Worm (Caenorhabditis elegans) whole organism, L4 larva: ENCODE data around the gene srr-4.

Experiments
- F10B5.3 ChIP-seq: sonication (generic microtip); optimal IDR thresholded peaks from 2 replicates; lab custom pipeline; 2016; ENCODE audit warnings: mild to moderate bottlenecking, missing genetic modification characterization, missing compliant biosample characterization
- F37D6.2 ChIP-seq: sonication (generic microtip); optimal IDR thresholded peaks from 2 replicates; lab custom pipeline; 2016; ENCODE audit warnings: mild to moderate bottlenecking, missing genetic modification characterization, missing compliant biosample characterization
- R02D3.7 ChIP-seq: fragments of 150-350 bp; sonication (generic microtip); optimal IDR thresholded peaks from 3 replicates; lab custom pipeline; 2014; ENCODE audit warnings: missing biosample characterization, missing genetic modification characterization
- T26A8.4 ChIP-seq: fragments of 200-800 bp; sonication (Bioruptor generic); IDR thresholded peaks from 2 replicates; pipeline ENCODE4 v1.3.6; 2022; ENCODE audit warnings: missing genetic modification characterization, missing compliant biosample characterization
- Y105C5A.15 ChIP-seq: fragments of 200-800 bp; sonication (Bioruptor generic); IDR thresholded peaks from 2 replicates; pipeline ENCODE4 v1.3.6; 2022; ENCODE audit warnings: missing genetic modification characterization, missing compliant biosample characterization
- Y5F2A.4 ChIP-seq: fragments of 200-800 bp; sonication (Bioruptor generic); optimal IDR thresholded peaks from 2 replicates; lab custom pipeline; 2018; ENCODE audit warnings: mild to moderate bottlenecking, missing genetic modification characterization, missing compliant biosample characterization
- ZK337.2 ChIP-seq: fragments of 200-800 bp; sonication (Bioruptor generic); IDR thresholded peaks from 2 replicates; pipeline ENCODE4 v1.3.6; 2022; ENCODE audit warnings: missing genetic modification reagents, missing genetic modification characterization, missing compliant biosample characterization
- ZK546.5 ChIP-seq, 2 experiments: sonication (generic microtip); optimal IDR thresholded peaks; 2 replicates each; lab custom pipeline; 2017; ENCODE audit warnings: missing biosample characterization in 2 of 2, missing genetic modification characterization in 2 of 2
- aha-1 ChIP-seq: fragments of 150-350 bp; peaks from one replicate; lab custom pipeline; 2014; ENCODE audit warnings: missing biosample characterization, missing genetic modification characterization
- aly-2 ChIP-seq: sonication (generic microtip); optimal IDR thresholded peaks from 2 replicates; lab custom pipeline; 2018; ENCODE audit warnings: missing biosample characterization, missing genetic modification characterization
- ama-1 ChIP-seq: fragments of 150-350 bp; optimal IDR thresholded peaks from 2 replicates; lab custom pipeline; 2014; ENCODE audit warnings: inconsistent platforms, mixed read lengths
- attf-4 ChIP-seq: sonication (generic microtip); optimal IDR thresholded peaks from 3 replicates; lab custom pipeline; 2017; ENCODE audit warnings: missing biosample characterization, missing genetic modification characterization
- ceh-32 ChIP-seq: sonication (generic microtip); optimal IDR thresholded peaks from 2 replicates; lab custom pipeline; 2016; ENCODE audit warnings: mild to moderate bottlenecking, missing genetic modification characterization, missing compliant biosample characterization; ENCODE audit not compliant: poor library complexity
- cey-2 ChIP-seq: sonication (generic microtip); optimal IDR thresholded peaks from 3 replicates; lab custom pipeline; 2017; ENCODE audit warnings: missing genetic modification characterization, mild to moderate bottlenecking, missing compliant biosample characterization, antibody characterized with exemption, borderline replicate concordance; ENCODE audit not compliant: insufficient read depth
- ctbp-1 ChIP-seq: fragments of 200-800 bp; sonication (Bioruptor generic); IDR thresholded peaks from 2 replicates; pipeline ENCODE4 v1.3.6; 2022; ENCODE audit warnings: missing genetic modification reagents, missing genetic modification characterization, missing compliant biosample characterization
- daf-16 ChIP-seq, 3 experiments: sonication (generic microtip); optimal IDR thresholded peaks; 2 replicates each; lab custom pipeline; 2016 to 2017; ENCODE audit warnings: missing genetic modification characterization in 3 of 3, missing genetic modification reagents in 3 of 3, mild to moderate bottlenecking in 2 of 3, missing compliant biosample characterization in 2 of 3, missing biosample characterization in 1 of 3, moderate library complexity in 1 of 3
- daf-8 ChIP-seq: fragments of 200-800 bp; sonication (Bioruptor generic); IDR thresholded peaks from 2 replicates; pipeline ENCODE4 v1.3.6; 2022; ENCODE audit warnings: missing genetic modification characterization, missing compliant biosample characterization
- dmd-9 ChIP-seq: fragments of 200-800 bp; sonication (Bioruptor generic); IDR thresholded peaks from 2 replicates; pipeline ENCODE4 v1.3.6; 2022; ENCODE audit warnings: missing genetic modification reagents, missing genetic modification characterization, missing compliant biosample characterization
- dpl-1 ChIP-seq: fragments of 150-350 bp; optimal IDR thresholded peaks from 2 replicates; lab custom pipeline; 2014; ENCODE audit warnings: missing biosample characterization, missing genetic modification reagents, missing genetic modification characterization
- egl-43 ChIP-seq: fragments of 200-800 bp; sonication (Bioruptor generic); IDR thresholded peaks from 2 replicates; pipeline ENCODE4 v1.3.6; 2022; ENCODE audit warnings: missing genetic modification reagents, missing genetic modification characterization, missing compliant biosample characterization
- fos-1 ChIP-seq: fragments of 150-350 bp; optimal IDR thresholded peaks from 2 replicates; lab custom pipeline; 2014; ENCODE audit warnings: missing biosample characterization, missing genetic modification characterization
- gei-8 ChIP-seq: fragments of 200-800 bp; sonication (Bioruptor generic); optimal IDR thresholded peaks from 2 replicates; lab custom pipeline; 2018; ENCODE audit warnings: mild to moderate bottlenecking, missing genetic modification characterization, missing compliant biosample characterization
- hlh-11 ChIP-seq: fragments of 200-800 bp; sonication (Bioruptor generic); optimal IDR thresholded peaks from 2 replicates; lab custom pipeline; 2018; ENCODE audit warnings: mild to moderate bottlenecking, missing genetic modification characterization, missing compliant biosample characterization
- hlh-30 ChIP-seq: sonication (generic microtip); optimal IDR thresholded peaks from 2 replicates; lab custom pipeline; 2017; ENCODE audit warnings: antibody characterized with exemption, mild to moderate bottlenecking, missing genetic modification characterization, missing compliant biosample characterization; ENCODE audit not compliant: insufficient read depth
- hmg-1.1 ChIP-seq: fragments of 200-800 bp; sonication (Bioruptor generic); IDR thresholded peaks from 2 replicates; pipeline ENCODE4 v1.3.6; 2022; ENCODE audit warnings: missing genetic modification reagents, missing genetic modification characterization, missing compliant biosample characterization
- jun-1 ChIP-seq: fragments of 150-350 bp; optimal IDR thresholded peaks from 2 replicates; lab custom pipeline; 2014; ENCODE audit warnings: missing biosample characterization, missing genetic modification reagents, missing genetic modification characterization
- lim-7 ChIP-seq: fragments of 200-800 bp; sonication (Bioruptor generic); IDR thresholded peaks from 2 replicates; pipeline ENCODE4 v1.3.6; 2022; ENCODE audit warnings: missing genetic modification characterization, missing compliant biosample characterization
- lin-1 ChIP-seq: fragments of 200-800 bp; sonication (Bioruptor generic); IDR thresholded peaks from 2 replicates; pipeline ENCODE4 v1.3.6; 2022; ENCODE audit warnings: missing genetic modification reagents, missing genetic modification characterization, missing compliant biosample characterization
- madf-9 ChIP-seq: fragments of 200-800 bp; sonication (Bioruptor generic); conservative IDR thresholded peaks from 2 replicates; pipeline ENCODE4 v1.3.6; 2022; ENCODE audit warnings: missing genetic modification reagents, missing genetic modification characterization, missing compliant biosample characterization
- mes-2 ChIP-seq: sonication (generic microtip); optimal IDR thresholded peaks from 2 replicates; lab custom pipeline; 2016; ENCODE audit warnings: missing genotype, mild to moderate bottlenecking, missing genetic modification characterization, missing compliant biosample characterization; ENCODE audit not compliant: poor library complexity, severe bottlenecking
- nhr-111 ChIP-seq: fragments of 200-800 bp; sonication (Bioruptor generic); optimal IDR thresholded peaks from 2 replicates; lab custom pipeline; 2018; ENCODE audit warnings: mild to moderate bottlenecking, missing genetic modification characterization, missing compliant biosample characterization
- nhr-28 ChIP-seq: fragments of 150-350 bp; optimal IDR thresholded peaks from 2 replicates; lab custom pipeline; 2014; ENCODE audit warnings: missing biosample characterization, missing genetic modification characterization
- nhr-48 ChIP-seq: sonication (generic microtip); optimal IDR thresholded peaks from 2 replicates; lab custom pipeline; 2016; ENCODE audit warnings: mild to moderate bottlenecking, missing genetic modification characterization, missing compliant biosample characterization
- nhr-77 ChIP-seq: fragments of 150-350 bp; optimal IDR thresholded peaks from 2 replicates; lab custom pipeline; 2014; ENCODE audit warnings: missing biosample characterization, missing genetic modification characterization
- pha-4 ChIP-seq, 2 experiments: fragments of 150-350 bp in 1 of 2; fragments of 200-800 bp in 1 of 2; sonication (Bioruptor generic) in 1 of 2; IDR thresholded peaks in 1 of 2; optimal IDR thresholded peaks in 1 of 2; 2 replicates each; pipeline versions ENCODE4 v1.3.6 to Lab custom; 2014 to 2022; ENCODE audit warnings: missing genetic modification characterization in 2 of 2, missing genetic modification reagents in 2 of 2, missing biosample characterization in 1 of 2, missing compliant biosample characterization in 1 of 2
- php-3 ChIP-seq: fragments of 200-800 bp; sonication (Bioruptor generic); IDR thresholded peaks from 2 replicates; pipeline ENCODE4 v1.3.6; 2022; ENCODE audit warnings: missing genetic modification reagents, missing genetic modification characterization, missing compliant biosample characterization
- pqm-1 ChIP-seq: sonication (generic microtip); optimal IDR thresholded peaks from 2 replicates; lab custom pipeline; 2017; ENCODE audit warnings: missing biosample characterization, missing genetic modification characterization
- rbr-2 ChIP-seq: sonication (generic microtip); optimal IDR thresholded peaks from 2 replicates; lab custom pipeline; 2016; ENCODE audit warnings: missing genotype, missing genetic modification characterization, missing compliant biosample characterization
- saeg-2 ChIP-seq: fragments of 200-800 bp; sonication (Bioruptor generic); IDR thresholded peaks from 2 replicates; pipeline ENCODE4 v1.3.6; 2022; ENCODE audit warnings: missing genetic modification reagents, missing genetic modification characterization, missing compliant biosample characterization
- set-16 ChIP-seq: fragments of 200-800 bp; sonication (Bioruptor generic); IDR thresholded peaks from 2 replicates; pipeline ENCODE4 v1.3.6; 2022; ENCODE audit warnings: missing genetic modification reagents, missing genetic modification characterization, missing compliant biosample characterization
- skn-1 ChIP-seq: fragments of 150-350 bp; optimal IDR thresholded peaks from 2 replicates; lab custom pipeline; 2014; ENCODE audit warnings: missing biosample characterization, missing genetic modification characterization
- snpc-1.2 ChIP-seq: fragments of 200-800 bp; sonication (Bioruptor generic); IDR thresholded peaks from 2 replicates; pipeline ENCODE4 v1.3.6; 2022; ENCODE audit warnings: missing genetic modification reagents, missing genetic modification characterization, missing compliant biosample characterization
- snpc-4 ChIP-seq: fragments of 150-350 bp; optimal IDR thresholded peaks from 2 replicates; lab custom pipeline; 2014; ENCODE audit warnings: missing biosample characterization, missing genetic modification characterization
- tag-97 ChIP-seq: fragments of 200-800 bp; sonication (Bioruptor generic); IDR thresholded peaks from 2 replicates; pipeline ENCODE4 v1.3.6; 2022; ENCODE audit warnings: missing genetic modification characterization, missing compliant biosample characterization
- tra-1 ChIP-seq: fragments of 200-800 bp; sonication (Bioruptor generic); IDR thresholded peaks from 2 replicates; pipeline ENCODE4 v1.3.6; 2022; ENCODE audit warnings: missing genetic modification reagents, missing genetic modification characterization, missing compliant biosample characterization
- unc-39 ChIP-seq: sonication (generic microtip); optimal IDR thresholded peaks from 2 replicates; lab custom pipeline; 2017; ENCODE audit warnings: missing biosample characterization, missing genetic modification characterization
- vab-7 ChIP-seq: fragments of 200-800 bp; sonication (Bioruptor generic); IDR thresholded peaks from 2 replicates; pipeline ENCODE4 v1.3.6; 2022; ENCODE audit warnings: missing genetic modification reagents, missing genetic modification characterization, missing compliant biosample characterization
- zfp-2 ChIP-seq: sonication (generic microtip); optimal IDR thresholded peaks from 2 replicates; lab custom pipeline; 2016; ENCODE audit warnings: mild to moderate bottlenecking, missing genetic modification characterization, missing compliant biosample characterization
- ztf-11 ChIP-seq: fragments of 150-350 bp; optimal IDR thresholded peaks from 2 replicates; lab custom pipeline; 2014; ENCODE audit warnings: missing biosample characterization, missing genetic modification characterization

Gene srr-4

ce11 chrV:5027640-5028039, 8.6 kb downstream of the srr-4 start, which contains the start of gene cpt-4 (continued):
- TF ChIP-seq R02D3.7 (tag; lab: Kevin White, UChicago) (no peak), gei-8 (no peak), tra-1 (GFP tag; lab: Robert Waterston, UW) (no peak), F10B5.3 (tag; lab: Kevin White, UChicago) (no peak), daf-16 (GFP tag; optimal IDR thresholded peaks at IDR 0.05; lab: Kevin White, UChicago) (no peak), daf-16 (tag; optimal IDR thresholded peaks at IDR 0.05; lab: Kevin White, UChicago) (peak; percentile 29), ctbp-1 (GFP tag; lab: Robert Waterston, UW) (no peak), attf-4 (tag; lab: Kevin White, UChicago) (no peak), tag-97 (GFP tag; lab: Robert Waterston, UW) (no peak), lim-7 (no peak), jun-1 (tag; lab: Kevin White, UChicago) (no peak), hmg-1.1 (GFP tag; lab: Robert Waterston, UW) (no peak), unc-39 (tag; lab: Kevin White, UChicago) (no peak), pha-4 (GFP tag; IDR thresholded peaks at IDR 0.05; lab: Robert Waterston, UW) (no peak), pha-4 (tag; optimal IDR thresholded peaks at IDR 0.05; lab: Kevin White, UChicago) (no peak), ceh-32 (tag; lab: Kevin White, UChicago) (no peak), vab-7 (GFP tag; lab: Robert Waterston, UW) (no peak), lin-1 (GFP tag; lab: Robert Waterston, UW) (0 out of 2 replicates have a peak, but pooled peaks have one; percentile 55), rbr-2 (tag; lab: Kevin White, UChicago) (no peak), nhr-28 (peak; percentile 85), hlh-30 (peak; percentile 29), snpc-1.2 (GFP tag; lab: Robert Waterston, UW) (no peak), zfp-2 (no peak), mes-2 (tag; lab: Kevin White, UChicago) (peak; percentile 22), pqm-1 (peak; percentile 83), ama-1 (no peak), nhr-48 (peak; percentile 34), daf-8 (GFP tag; lab: Robert Waterston, UW) (no peak), php-3 (GFP tag; lab: Robert Waterston, UW) (peak; percentile 41; the same call in 1 of the 2 replicates), dpl-1 (no peak), hlh-11 (peak; percentile 83)
- TF ChIP-seq, all 104 proteins: peak for 14

ce11 chrV:5030212-5030611, 11.2 kb downstream of the srr-4 start:
- no peak for TF ChIP-seq ZK337.2 (GFP tag; lab: Robert Waterston, UW)
- no peak for TF ChIP-seq set-16
- TF ChIP-seq R02D3.7 (tag; lab: Kevin White, UChicago), result no peak
- no peak for TF ChIP-seq madf-9 (GFP tag; lab: Robert Waterston, UW)
- TF ChIP-seq aly-2 (tag; lab: Kevin White, UChicago), result no peak
- TF ChIP-seq Y105C5A.15 (GFP tag; lab: Robert Waterston, UW), result no peak
- TF ChIP-seq dpl-1, result no peak
- peak; percentile 76 for TF ChIP-seq nhr-77 (tag; lab: Kevin White, UChicago)
- no peak for TF ChIP-seq ZK546.5 (tag; optimal IDR thresholded peaks at IDR 0.05; lab: Kevin White, UChicago)
- TF ChIP-seq F37D6.2 (tag; lab: Kevin White, UChicago), result no peak
- no peak for TF ChIP-seq cey-2 (tag; lab: Kevin White, UChicago)
- TF ChIP-seq nhr-111, result no peak
- peak; percentile 89 for TF ChIP-seq pqm-1
- TF ChIP-seq lim-7, result no peak
- no peak for TF ChIP-seq daf-8 (GFP tag; lab: Robert Waterston, UW)
- no peak for TF ChIP-seq T26A8.4 (GFP tag; lab: Robert Waterston, UW)
- no peak for TF ChIP-seq aha-1 (tag; lab: Kevin White, UChicago)
- no peak for TF ChIP-seq ztf-11
- TF ChIP-seq egl-43, result no peak
- TF ChIP-seq ama-1, result no peak
- TF ChIP-seq skn-1 (tag; lab: Kevin White, UChicago), result no peak
- TF ChIP-seq daf-16 (GFP tag; optimal IDR thresholded peaks at IDR 0.05; lab: Kevin White, UChicago), result no peak
- peak; percentile 81 for TF ChIP-seq daf-16 (tag; optimal IDR thresholded peaks at IDR 0.05; lab: Kevin White, UChicago)
- TF ChIP-seq pha-4 (GFP tag; IDR thresholded peaks at IDR 0.05; lab: Robert Waterston, UW), result no peak
- no peak for TF ChIP-seq pha-4 (tag; optimal IDR thresholded peaks at IDR 0.05; lab: Kevin White, UChicago)
- no peak for TF ChIP-seq jun-1 (tag; lab: Kevin White, UChicago)
- TF ChIP-seq snpc-4, result no peak
- TF ChIP-seq dmd-9 (GFP tag; lab: Robert Waterston, UW), result no peak
- TF ChIP-seq saeg-2 (GFP tag; lab: Robert Waterston, UW), result no peak
- TF ChIP-seq fos-1 (tag; lab: Kevin White, UChicago), result no peak
- TF ChIP-seq Y5F2A.4 (GFP tag; lab: Kevin White, UChicago), result no peak
